Worm (Caenorhabditis elegans) whole organism, early embryonic: ENCODE results near the gene F21D9.8.

Experiments used
- B0310.2 ChIP-seq: sonication (generic microtip); optimal IDR thresholded peaks from 2 replicates; lab custom pipeline; 2016; ENCODE audit warnings: mild to moderate bottlenecking, missing genetic modification characterization, missing compliant biosample characterization
- F13C5.2 ChIP-seq: sonication (generic microtip); optimal IDR thresholded peaks from 2 replicates; lab custom pipeline; 2017; ENCODE audit warnings: mild to moderate bottlenecking, missing genetic modification characterization, inconsistent platforms, missing compliant biosample characterization
- aly-1 ChIP-seq: sonication (generic microtip); optimal IDR thresholded peaks from 2 replicates; lab custom pipeline; 2016; ENCODE audit warnings: missing genetic modification characterization, missing compliant biosample characterization
- ama-1 ChIP-seq: fragments of 150-350 bp; optimal IDR thresholded peaks from 2 replicates; lab custom pipeline; 2014
- ceh-13 ChIP-seq: fragments of 200-800 bp; sonication (Bioruptor generic); optimal IDR thresholded peaks from 2 replicates; lab custom pipeline; 2018; ENCODE audit warnings: mild to moderate bottlenecking, missing genetic modification characterization, missing compliant biosample characterization
- ceh-36 ChIP-seq: sonication (generic microtip); optimal IDR thresholded peaks from 2 replicates; lab custom pipeline; 2016; ENCODE audit warnings: missing genetic modification characterization, inconsistent platforms, missing compliant biosample characterization
- ets-7 ChIP-seq: sonication (generic microtip); optimal IDR thresholded peaks from 2 replicates; lab custom pipeline; 2016; ENCODE audit warnings: missing genotype, missing genetic modification characterization, missing compliant biosample characterization
- flt-1 ChIP-seq: fragments of 200-800 bp; sonication (Bioruptor generic); IDR thresholded peaks from 2 replicates; pipeline ENCODE4 v1.3.6; 2022; ENCODE audit warnings: missing genetic modification characterization, missing compliant biosample characterization
- hmbx-1 ChIP-seq: sonication (generic microtip); optimal IDR thresholded peaks from 2 replicates; lab custom pipeline; 2016; ENCODE audit warnings: mild to moderate bottlenecking, missing genetic modification characterization, missing compliant biosample characterization
- hmg-4 ChIP-seq: fragments of 200-800 bp; sonication (Bioruptor generic); optimal IDR thresholded peaks from 2 replicates; lab custom pipeline; 2018; ENCODE audit warnings: mild to moderate bottlenecking, missing genetic modification characterization, missing compliant biosample characterization
- hnd-1 ChIP-seq: sonication (generic microtip); optimal IDR thresholded peaks from 2 replicates; lab custom pipeline; 2016; ENCODE audit warnings: missing genetic modification characterization, missing compliant biosample characterization
- pes-1 ChIP-seq: fragments of 200-800 bp; sonication (Bioruptor generic); IDR thresholded peaks from 2 replicates; pipeline ENCODE4 v1.3.6; 2022; ENCODE audit warnings: missing genetic modification reagents, missing genetic modification characterization, missing compliant biosample characterization
- scrt-1 ChIP-seq: fragments of 200-800 bp; sonication (Bioruptor generic); IDR thresholded peaks from 2 replicates; pipeline ENCODE4 v1.3.6; 2022; ENCODE audit warnings: missing genetic modification characterization, missing compliant biosample characterization
- sea-1 ChIP-seq: fragments of 200-800 bp; sonication (Bioruptor generic); conservative IDR thresholded peaks from 2 replicates; pipeline ENCODE4 v1.3.6; 2022; ENCODE audit warnings: missing genetic modification characterization, missing compliant biosample characterization
- tbx-11 ChIP-seq: fragments of 200-800 bp; sonication (Bioruptor generic); IDR thresholded peaks from 2 replicates; pipeline ENCODE4 v1.3.6; 2022; ENCODE audit warnings: missing genetic modification characterization, missing compliant biosample characterization
- tbx-37 ChIP-seq: fragments of 200-800 bp; sonication (Bioruptor generic); conservative IDR thresholded peaks from 2 replicates; pipeline ENCODE4 v1.3.6; 2022; ENCODE audit warnings: missing genetic modification reagents, missing genetic modification characterization, missing compliant biosample characterization
- tra-4 ChIP-seq: sonication (generic microtip); optimal IDR thresholded peaks from 2 replicates; lab custom pipeline; 2017; ENCODE audit warnings: missing genetic modification characterization, missing compliant biosample characterization

The F21D9.8 gene

DNA sequence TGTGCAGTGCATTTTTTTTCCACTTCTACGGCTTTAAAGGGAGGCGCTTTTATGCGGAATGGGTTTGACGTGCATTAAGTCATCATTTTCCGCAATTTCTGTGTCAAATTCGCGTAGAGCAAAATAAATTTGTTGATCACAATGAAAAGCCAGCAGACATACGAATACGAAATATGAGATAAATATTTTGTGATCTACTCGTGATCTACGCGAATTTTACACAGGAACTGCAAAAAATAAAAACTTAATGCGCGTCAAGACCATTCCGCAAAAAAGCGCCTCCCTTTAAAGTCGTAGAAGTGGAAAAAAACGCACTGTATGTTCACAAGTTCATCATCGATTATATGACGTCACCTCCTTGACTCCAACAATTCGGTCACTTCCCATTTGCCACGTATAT, 31.6 kb upstream of the F21D9.8 start, which contains the start of gene C43D7.8:
Gene C43D7.8 (minus strand): TSS at position 101 of the 400 bp plus-strand sequence.
- no peak for TF ChIP-seq hmg-4 (GFP tag; lab: Kevin White, UChicago)
- TF ChIP-seq scrt-1 (GFP tag; lab: Robert Waterston, UW), result no peak
- no peak for TF ChIP-seq ceh-13
- no peak for TF ChIP-seq ets-7 (tag; lab: Kevin White, UChicago)
- no peak for TF ChIP-seq ceh-36 (tag; lab: Kevin White, UChicago)
- no peak for TF ChIP-seq B0310.2 (tag; lab: Kevin White, UChicago)
- no peak for TF ChIP-seq hnd-1 (tag; lab: Kevin White, UChicago)
- no peak for TF ChIP-seq ama-1
- no peak for TF ChIP-seq tbx-11 (GFP tag; lab: Robert Waterston, UW)
- no peak for TF ChIP-seq hmbx-1 (tag; lab: Kevin White, UChicago)
- TF ChIP-seq tbx-37 (GFP tag; lab: Robert Waterston, UW), result no peak
- TF ChIP-seq sea-1, result no peak
- no peak for TF ChIP-seq tra-4
- no peak for TF ChIP-seq flt-1 (GFP tag; lab: Robert Waterston, UW)
- no peak for TF ChIP-seq pes-1 (GFP tag; lab: Robert Waterston, UW)
- no peak for TF ChIP-seq aly-1 (tag; lab: Kevin White, UChicago)
- no peak for TF ChIP-seq F13C5.2 (tag; lab: Kevin White, UChicago)

DNA sequence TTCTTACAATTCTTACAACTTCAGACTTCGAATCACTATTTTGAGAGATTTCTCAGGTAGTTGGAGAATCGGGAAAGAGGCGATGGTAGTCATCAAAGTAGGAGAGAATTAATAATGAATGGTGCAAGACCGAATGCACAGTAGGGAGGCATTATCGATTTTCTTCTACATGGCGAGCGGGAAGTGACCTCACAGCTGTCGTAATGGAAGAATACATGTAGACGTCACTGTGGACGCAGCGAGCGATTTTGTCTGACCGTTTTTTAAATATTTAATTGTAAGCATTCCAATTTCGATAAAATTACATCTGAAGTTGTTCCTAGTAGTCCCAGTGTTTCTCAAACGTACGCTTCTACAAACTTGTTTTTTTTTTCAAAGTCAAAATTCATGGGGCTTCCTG, 29.8 kb upstream of the F21D9.8 start, which contains the start of gene F55C9.11:
Gene F55C9.11 (minus strand): TSS at position 101 of the 400 bp plus-strand sequence.
- no peak for TF ChIP-seq hnd-1 (tag; lab: Kevin White, UChicago)
- no peak for TF ChIP-seq ceh-36 (tag; lab: Kevin White, UChicago)
- no peak for TF ChIP-seq scrt-1 (GFP tag; lab: Robert Waterston, UW)
- TF ChIP-seq tra-4, result no peak
- TF ChIP-seq ets-7 (tag; lab: Kevin White, UChicago), result no peak
- no peak for TF ChIP-seq pes-1 (GFP tag; lab: Robert Waterston, UW)
- TF ChIP-seq aly-1 (tag; lab: Kevin White, UChicago), result no peak

- TF ChIP-seq tbx-11 (GFP tag; lab: Robert Waterston, UW) (no peak), hmg-4 (GFP tag; lab: Kevin White, UChicago) (peak; percentile 19), aly-1 (tag; lab: Kevin White, UChicago) (no peak)
Measured at ce11 chrV:19308137-19308536, 28.3 kb upstream of the F21D9.8 start.

ce11 chrV:19306906-19307305, 27.1 kb upstream of the F21D9.8 start, which contains the start of gene F55C9.15:
Gene F55C9.15 (minus strand): TSS chrV:19307006.
- TF ChIP-seq ets-7 (tag; lab: Kevin White, UChicago) (no peak), tbx-11 (GFP tag; lab: Robert Waterston, UW) (no peak)

DNA sequence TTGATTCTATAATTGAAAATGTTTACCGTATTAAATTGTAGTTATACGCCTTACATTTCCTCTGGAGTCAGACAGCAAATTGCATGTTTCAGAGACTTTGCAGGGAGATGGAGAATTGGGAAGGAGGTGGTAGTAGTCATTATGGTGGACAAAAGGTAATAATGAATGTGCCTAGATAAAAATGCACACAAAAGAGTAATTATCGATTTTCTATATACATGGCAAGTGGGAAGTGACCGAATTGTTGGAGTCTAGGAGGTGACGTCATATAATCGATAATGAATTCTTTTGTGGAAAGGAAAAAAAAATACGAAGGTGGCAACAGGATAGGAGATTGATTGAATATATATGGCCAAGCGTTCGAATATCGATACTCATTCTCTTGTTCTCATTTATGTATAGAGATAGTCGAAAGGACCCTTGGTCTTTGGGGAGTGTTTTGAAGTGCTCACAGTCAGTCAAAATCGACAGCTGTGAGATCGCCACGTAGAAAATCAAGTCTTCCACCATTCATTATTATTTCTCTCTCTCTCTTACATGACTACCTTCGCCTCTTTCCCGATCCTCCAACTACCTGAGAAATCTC, 23.9 kb upstream of the F21D9.8 start, which contains the start of the genes fbxb-63 and fbxb-61:
Gene fbxb-63 (minus strand): TSS at position 142 of the 586 bp plus-strand sequence.
Gene fbxb-61 (plus strand): TSS at position 536 of the 586 bp plus-strand sequence.
- TF ChIP-seq tbx-11 (GFP tag; lab: Robert Waterston, UW), result no peak
- no peak for TF ChIP-seq scrt-1 (GFP tag; lab: Robert Waterston, UW)
- TF ChIP-seq hmbx-1 (tag; lab: Kevin White, UChicago), result no peak
- no peak for TF ChIP-seq hnd-1 (tag; lab: Kevin White, UChicago)
- TF ChIP-seq ama-1, result no peak
- TF ChIP-seq ceh-36 (tag; lab: Kevin White, UChicago), result no peak

DNA sequence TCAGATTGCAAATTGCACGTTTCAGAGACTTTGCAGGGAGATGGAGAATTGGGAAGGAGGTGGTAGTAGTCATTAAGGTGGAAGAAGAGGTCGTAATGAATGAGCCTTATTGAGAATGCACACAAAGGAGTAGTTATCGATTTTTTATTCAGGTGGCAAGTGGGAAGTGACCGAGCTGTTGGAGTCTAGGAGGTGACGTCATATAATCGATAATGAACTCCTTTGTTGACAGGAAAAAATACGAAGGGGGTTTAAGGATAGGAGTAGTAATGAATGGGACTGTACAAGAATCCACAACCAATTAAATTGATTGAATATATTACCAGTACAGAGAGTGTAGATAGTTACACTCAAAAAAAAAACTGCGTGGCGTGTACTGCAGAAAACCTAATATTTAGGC, 22.1 kb upstream of the F21D9.8 start, which contains the start of gene fbxb-62:
Gene fbxb-62 (minus strand): TSS at position 101 of the 400 bp plus-strand sequence.
- TF ChIP-seq pes-1 (GFP tag; lab: Robert Waterston, UW) (no peak), hmbx-1 (tag; lab: Kevin White, UChicago) (no peak), ets-7 (tag; lab: Kevin White, UChicago) (no peak), ceh-36 (tag; lab: Kevin White, UChicago) (no peak), tbx-11 (GFP tag; lab: Robert Waterston, UW) (no peak), B0310.2 (tag; lab: Kevin White, UChicago) (no peak), sea-1 (no peak), hmg-4 (GFP tag; lab: Kevin White, UChicago) (no peak), ama-1 (no peak), tbx-37 (GFP tag; lab: Robert Waterston, UW) (no peak), flt-1 (GFP tag; lab: Robert Waterston, UW) (no peak), aly-1 (tag; lab: Kevin White, UChicago) (no peak), ceh-13 (no peak)

DNA sequence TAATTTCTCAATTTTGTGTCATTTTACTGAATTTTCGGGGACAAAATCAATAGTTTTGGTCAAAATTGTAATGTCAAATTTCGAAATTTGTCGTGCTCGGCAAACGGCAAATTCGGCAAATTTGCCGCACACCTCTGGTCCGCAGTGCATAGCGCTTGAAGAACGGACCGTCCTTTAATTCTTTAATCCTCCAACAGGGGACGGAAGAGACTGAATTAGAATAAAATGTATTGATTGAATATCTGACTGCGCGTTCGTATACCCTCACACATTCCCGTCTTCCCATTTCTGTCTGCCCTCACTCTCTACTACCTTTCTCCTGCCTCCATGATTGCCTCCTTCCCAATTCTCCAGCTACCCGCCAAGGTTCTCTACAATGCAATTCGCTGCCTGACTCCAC, 19.5 kb upstream of the F21D9.8 start, which contains the start of gene F55C9.14:
Gene F55C9.14 (plus strand): TSS at position 301 of the 400 bp plus-strand sequence.
- TF ChIP-seq tra-4, result no peak
- TF ChIP-seq tbx-11 (GFP tag; lab: Robert Waterston, UW), result no peak
- no peak for TF ChIP-seq flt-1 (GFP tag; lab: Robert Waterston, UW)
- TF ChIP-seq sea-1, result no peak
- no peak for TF ChIP-seq hnd-1 (tag; lab: Kevin White, UChicago)
- no peak for TF ChIP-seq ceh-36 (tag; lab: Kevin White, UChicago)
- TF ChIP-seq aly-1 (tag; lab: Kevin White, UChicago), result no peak
- no peak for TF ChIP-seq ceh-13
- no peak for TF ChIP-seq ama-1
- no peak for TF ChIP-seq pes-1 (GFP tag; lab: Robert Waterston, UW)
- no peak for TF ChIP-seq B0310.2 (tag; lab: Kevin White, UChicago)
- no peak for TF ChIP-seq tbx-37 (GFP tag; lab: Robert Waterston, UW)
- TF ChIP-seq hmg-4 (GFP tag; lab: Kevin White, UChicago), result no peak

ce11 chrV:19297510-19297909, 17.7 kb upstream of the F21D9.8 start, which contains the start of gene fbxb-60:
Gene fbxb-60 (plus strand): TSS chrV:19297810.
- no peak for TF ChIP-seq hmbx-1 (tag; lab: Kevin White, UChicago)
- TF ChIP-seq F13C5.2 (tag; lab: Kevin White, UChicago), result no peak
- no peak for TF ChIP-seq B0310.2 (tag; lab: Kevin White, UChicago)
- no peak for TF ChIP-seq ama-1
